Worm (Caenorhabditis elegans): ENCODE data around the gene inos-1.

Gene inos-1

ce11 chrII:11700200-11700599 is at the start of gene inos-1:
Gene inos-1 (minus strand): TSS chrII:11700300.
- no peak for TF ChIP-seq nhr-23 (tag; optimal IDR thresholded peaks at IDR 0.05)
- no peak for TF ChIP-seq elt-2 (tag; optimal IDR thresholded peaks at IDR 0.05)
- TF ChIP-seq nhr-237 (tag; optimal IDR thresholded peaks at IDR 0.05), result no peak
- TF ChIP-seq daf-12 (tag; optimal IDR thresholded peaks at IDR 0.05), result no peak
- no peak for TF ChIP-seq ceh-16 (tag; optimal IDR thresholded peaks at IDR 0.05)
- no peak for TF ChIP-seq ZK546.5 (tag; optimal IDR thresholded peaks at IDR 0.05)
- TF ChIP-seq hmg-11 (tag; optimal IDR thresholded peaks at IDR 0.05), result no peak
- TF ChIP-seq nhr-67 (tag; optimal IDR thresholded peaks at IDR 0.05), result no peak
- no peak for TF ChIP-seq fkh-10 (GFP tag; optimal IDR thresholded peaks at IDR 0.05)

ce11 chrII:11749490-11750172 is 49.5 kb upstream of the inos-1 start:
- TF ChIP-seq nhr-23 (tag; optimal IDR thresholded peaks at IDR 0.05), result peak; percentile 61
- TF ChIP-seq hmg-11 (tag; optimal IDR thresholded peaks at IDR 0.05), result peak; percentile 96
- TF ChIP-seq ceh-28 (tag; optimal IDR thresholded peaks at IDR 0.05), result peak; percentile 84
- no peak for TF ChIP-seq ZK546.5 (tag; optimal IDR thresholded peaks at IDR 0.05)
- no peak for TF ChIP-seq ztf-11 (tag; optimal IDR thresholded peaks at IDR 0.05)
- TF ChIP-seq nhr-43 (tag; optimal IDR thresholded peaks at IDR 0.05; ENCODE audit: poor library complexity, severe bottlenecking), result peak; percentile 39
- peak; percentile 51 for TF ChIP-seq R02D3.7 (tag; optimal IDR thresholded peaks at IDR 0.05)
- TF ChIP-seq nhr-11 (tag; optimal IDR thresholded peaks at IDR 0.05), result peak; percentile 66
- TF ChIP-seq unc-62 (GFP tag; optimal IDR thresholded peaks at IDR 0.05), result peak; percentile 6
- peak; percentile 46 for TF ChIP-seq fkh-10 (GFP tag; optimal IDR thresholded peaks at IDR 0.05)
- TF ChIP-seq pqm-1 (tag; optimal IDR thresholded peaks at IDR 0.05), result peak; percentile 47
- TF ChIP-seq nfya-1 (tag; optimal IDR thresholded peaks at IDR 0.05; ENCODE audit: insufficient read depth), result peak; percentile 98
- TF ChIP-seq nhr-28 (tag; optimal IDR thresholded peaks at IDR 0.05), result no peak
- TF ChIP-seq nhr-67 (tag; optimal IDR thresholded peaks at IDR 0.05), result no peak
- no peak for TF ChIP-seq elt-1 (tag; optimal IDR thresholded peaks at IDR 0.05)
- TF ChIP-seq fkh-2 (tag; optimal IDR thresholded peaks at IDR 0.05), result no peak
- peak; percentile 50 for TF ChIP-seq snpc-4 (tag; optimal IDR thresholded peaks at IDR 0.05)
- TF ChIP-seq tbx-2 (tag; optimal IDR thresholded peaks at IDR 0.05), result peak; percentile 75
- TF ChIP-seq sea-2 (GFP tag; optimal IDR thresholded peaks at IDR 0.05), result peak; percentile 68
- no peak for TF ChIP-seq ceh-9 (tag; optimal IDR thresholded peaks at IDR 0.05)
- TF ChIP-seq zag-1 (tag; optimal IDR thresholded peaks at IDR 0.05), result peak; percentile 0
- TF ChIP-seq nhr-12 (tag; optimal IDR thresholded peaks at IDR 0.05), result no peak
- no peak for TF ChIP-seq lsy-12 (tag; optimal IDR thresholded peaks at IDR 0.05)
- peak; percentile 83 for TF ChIP-seq elt-2 (tag; optimal IDR thresholded peaks at IDR 0.05)
- peak; percentile 67 for TF ChIP-seq fos-1 (tag; optimal IDR thresholded peaks at IDR 0.05)
- no peak for TF ChIP-seq aly-2 (tag; optimal IDR thresholded peaks at IDR 0.05)
- no peak for TF ChIP-seq unc-39 (tag; optimal IDR thresholded peaks at IDR 0.05)
- peak; percentile 93 for TF ChIP-seq jun-1 (tag; optimal IDR thresholded peaks at IDR 0.05)
- peak; percentile 84 for TF ChIP-seq pha-4 (tag; optimal IDR thresholded peaks at IDR 0.05)
- TF ChIP-seq ceh-16 (tag; optimal IDR thresholded peaks at IDR 0.05), result no peak
- TF ChIP-seq lin-15B (tag; optimal IDR thresholded peaks at IDR 0.05), result peak; percentile 20
- TF ChIP-seq nhr-237 (tag; optimal IDR thresholded peaks at IDR 0.05), result no peak
- peak; percentile 69 for TF ChIP-seq skn-1 (tag; optimal IDR thresholded peaks at IDR 0.05)
- no peak for TF ChIP-seq egl-27 (tag; optimal IDR thresholded peaks at IDR 0.05)
- peak; percentile 49 for TF ChIP-seq nhr-25 (tag; optimal IDR thresholded peaks at IDR 0.05)
- peak; percentile 25 for TF ChIP-seq ceh-82 (tag; optimal IDR thresholded peaks at IDR 0.05)
- no peak for TF ChIP-seq mml-1 (tag; optimal IDR thresholded peaks at IDR 0.05)
- peak; percentile 89 for TF ChIP-seq lin-39 (tag; optimal IDR thresholded peaks at IDR 0.05)
- peak; percentile 90 for TF ChIP-seq egl-5 (tag; optimal IDR thresholded peaks at IDR 0.05)
- no peak for TF ChIP-seq daf-12 (tag; optimal IDR thresholded peaks at IDR 0.05)
- no peak for TF ChIP-seq nhr-76 (tag; optimal IDR thresholded peaks at IDR 0.05)
- peak; percentile 48 for TF ChIP-seq mdl-1 (tag; optimal IDR thresholded peaks at IDR 0.05)

Measured in whole organism, L3 larva.